Worm (Caenorhabditis elegans): Measurements from ENCODE around the gene lron-15.

- TF ChIP-seq mdl-1 (tag; optimal IDR thresholded peaks at IDR 0.05), result no peak
- peak in 1 of 2 experiments; percentile 17 for TF ChIP-seq unc-62 (GFP tag; optimal IDR thresholded peaks at IDR 0.05 in 1 of 2)
- no peak for TF ChIP-seq unc-62 (tag; optimal IDR thresholded peaks at IDR 0.05)
- TF ChIP-seq nhr-28 (tag; optimal IDR thresholded peaks at IDR 0.05), result no peak
- no peak for TF ChIP-seq F49E8.2 (tag; optimal IDR thresholded peaks at IDR 0.05; ENCODE audit: borderline replicate concordance)
- no peak for TF ChIP-seq egl-27 (tag; optimal IDR thresholded peaks at IDR 0.05)
- TF ChIP-seq pha-4 (GFP tag; IDR thresholded peaks at IDR 0.05), result no peak
- TF ChIP-seq pha-4 (tag; optimal IDR thresholded peaks at IDR 0.05), result no peak
Observed at ce11 chrII:6496496-6496895, 48.2 kb downstream of the lron-15 start.
